ENCODE assay signal across 4 worm cellular contexts in genomic region chrII:11459883-11460282, ce11.
A peak's percentile ranks its signal among the peaks of the same experiment; 100 is the strongest.
TF ChIP-seq lines count a peak whose summit lies in the region.

No protein-coding gene starts in this region.

TF ChIP-seq in whole organism, L2 larva, 48 proteins besides CTCF, POLR2A, EP300 and RAD21:
- no peak for TF ChIP-seq blmp-1 (tag; optimal IDR thresholded peaks at IDR 0.05; lab: Kevin White, UChicago; ENCODE audit: insufficient read depth)
- peak; percentile 12 for TF ChIP-seq skn-1 (tag; optimal IDR thresholded peaks at IDR 0.05; lab: Kevin White, UChicago)
- peak; percentile 52 for TF ChIP-seq fos-1 (tag; optimal IDR thresholded peaks at IDR 0.05; lab: Kevin White, UChicago)

TF ChIP-seq in whole organism, L3 larva, 47 proteins besides CTCF, POLR2A, EP300 and RAD21:
- peak; percentile 33 for TF ChIP-seq pqm-1 (tag; optimal IDR thresholded peaks at IDR 0.05; lab: Kevin White, UChicago)
- no peak for TF ChIP-seq ztf-11 (tag; optimal IDR thresholded peaks at IDR 0.05; lab: Kevin White, UChicago)
- TF ChIP-seq elt-2 (tag; optimal IDR thresholded peaks at IDR 0.05; lab: Kevin White, UChicago) = peak; percentile 58
- TF ChIP-seq fos-1 (tag; optimal IDR thresholded peaks at IDR 0.05; lab: Kevin White, UChicago) = no peak
- no peak for TF ChIP-seq hmg-11 (tag; optimal IDR thresholded peaks at IDR 0.05; lab: Kevin White, UChicago)
- no peak for TF ChIP-seq fkh-10 (GFP tag; optimal IDR thresholded peaks at IDR 0.05; lab: Kevin White, UChicago)

TF ChIP-seq in whole organism, L4 larva, 104 proteins besides CTCF, POLR2A, EP300 and RAD21 (continues in another document):
- TF ChIP-seq pqm-1 (tag; optimal IDR thresholded peaks at IDR 0.05; lab: Kevin White, UChicago) (peak; percentile 54), rbr-2 (tag; optimal IDR thresholded peaks at IDR 0.05; lab: Kevin White, UChicago) (no peak), daf-16 (GFP tag; optimal IDR thresholded peaks at IDR 0.05; lab: Kevin White, UChicago) (no peak), daf-16 (tag; optimal IDR thresholded peaks at IDR 0.05; lab: Kevin White, UChicago) (peak; percentile 43), nhr-77 (tag; optimal IDR thresholded peaks at IDR 0.05; lab: Kevin White, UChicago) (peak; percentile 11), ZK546.5 (tag; optimal IDR thresholded peaks at IDR 0.05; lab: Kevin White, UChicago) (no peak), snpc-4 (tag; optimal IDR thresholded peaks at IDR 0.05; lab: Kevin White, UChicago) (no peak), dmd-8 (GFP tag; IDR thresholded peaks at IDR 0.05; lab: Robert Waterston, UW) (no peak), lin-38 (GFP tag; IDR thresholded peaks at IDR 0.05; lab: Robert Waterston, UW) (peak; percentile 20; the same call in 1 of the 2 replicates), daf-19 (GFP tag; conservative IDR thresholded peaks at IDR 0.05; lab: Robert Waterston, UW) (no peak), vab-7 (GFP tag; IDR thresholded peaks at IDR 0.05; lab: Robert Waterston, UW) (no peak), ces-1 (GFP tag; optimal IDR thresholded peaks at IDR 0.05; lab: Kevin White, UChicago) (no peak), lsy-2 (tag; optimal IDR thresholded peaks at IDR 0.05; lab: Kevin White, UChicago) (no peak), mes-2 (tag; optimal IDR thresholded peaks at IDR 0.05; lab: Kevin White, UChicago; ENCODE audit: poor library complexity, severe bottlenecking) (no peak), mxl-3 (GFP tag; optimal IDR thresholded peaks at IDR 0.05; lab: Kevin White, UChicago) (no peak), ctbp-1 (GFP tag; IDR thresholded peaks at IDR 0.05; lab: Robert Waterston, UW) (no peak), fkh-10 (GFP tag; optimal IDR thresholded peaks at IDR 0.05; lab: Kevin White, UChicago) (no peak), php-3 (GFP tag; IDR thresholded peaks at IDR 0.05; lab: Robert Waterston, UW) (no peak), fos-1 (tag; optimal IDR thresholded peaks at IDR 0.05; lab: Kevin White, UChicago) (no peak), hlh-11 (tag; optimal IDR thresholded peaks at IDR 0.05; lab: Kevin White, UChicago) (peak; percentile 40), zip-2 (tag; optimal IDR thresholded peaks at IDR 0.05; lab: Kevin White, UChicago) (no peak), nhr-25 (tag; optimal IDR thresholded peaks at IDR 0.05; lab: Kevin White, UChicago; ENCODE audit: borderline replicate concordance, insufficient read depth) (no peak), nhr-6 (tag; optimal IDR thresholded peaks at IDR 0.05; lab: Kevin White, UChicago) (no peak), T20F7.1 (GFP tag; optimal IDR thresholded peaks at IDR 0.05; lab: Kevin White, UChicago) (no peak), nhr-10 (tag; optimal IDR thresholded peaks at IDR 0.05; lab: Kevin White, UChicago) (no peak), dve-1 (tag; optimal IDR thresholded peaks at IDR 0.05; lab: Kevin White, UChicago; ENCODE audit: insufficient read depth) (peak; percentile 39), nhr-48 (tag; optimal IDR thresholded peaks at IDR 0.05; lab: Kevin White, UChicago) (no peak), ZK337.2 (GFP tag; IDR thresholded peaks at IDR 0.05; lab: Robert Waterston, UW) (no peak), ceh-82 (tag; optimal IDR thresholded peaks at IDR 0.05; lab: Kevin White, UChicago) (no peak), zag-1 (tag; optimal IDR thresholded peaks at IDR 0.05; lab: Kevin White, UChicago) (no peak), aha-1 (tag; lab: Kevin White, UChicago) (peak; percentile 12), daf-12 (tag; optimal IDR thresholded peaks at IDR 0.05; lab: Kevin White, UChicago) (no peak), duxl-1 (tag; optimal IDR thresholded peaks at IDR 0.05; lab: Kevin White, UChicago; ENCODE audit: poor library complexity) (no peak), mxl-2 (GFP tag; conservative IDR thresholded peaks at IDR 0.05; lab: Robert Waterston, UW) (no peak), lin-15B (tag; optimal IDR thresholded peaks at IDR 0.05; lab: Kevin White, UChicago) (no peak), ztf-11 (tag; optimal IDR thresholded peaks at IDR 0.05; lab: Kevin White, UChicago) (no peak), F26F4.8 (GFP tag; conservative IDR thresholded peaks at IDR 0.05; lab: Robert Waterston, UW) (no peak), F37D6.2 (tag; optimal IDR thresholded peaks at IDR 0.05; lab: Kevin White, UChicago) (no peak), nhr-28 (tag; optimal IDR thresholded peaks at IDR 0.05; lab: Kevin White, UChicago) (peak; percentile 75), jun-1 (tag; optimal IDR thresholded peaks at IDR 0.05; lab: Kevin White, UChicago) (no peak), ceh-28 (tag; optimal IDR thresholded peaks at IDR 0.05; lab: Kevin White, UChicago) (no peak), dmd-6 (GFP tag; IDR thresholded peaks at IDR 0.05; lab: Robert Waterston, UW) (peak; percentile 27; the same call in 1 of the 2 replicates), F49E8.2 (tag; optimal IDR thresholded peaks at IDR 0.05; lab: Kevin White, UChicago; ENCODE audit: borderline replicate concordance) (no peak)

TF ChIP-seq in whole organism, young adult, 124 proteins besides CTCF, POLR2A, EP300 and RAD21:
- TF ChIP-seq B0019.2 (GFP tag; conservative IDR thresholded peaks at IDR 0.05; lab: Robert Waterston, UW) = no peak
- TF ChIP-seq repo-1 (tag; optimal IDR thresholded peaks at IDR 0.05; lab: Kevin White, UChicago) = no peak
- peak; percentile 55 for TF ChIP-seq nhr-80 (tag; optimal IDR thresholded peaks at IDR 0.05; lab: Kevin White, UChicago)
- no peak for TF ChIP-seq die-1 (tag; optimal IDR thresholded peaks at IDR 0.05; lab: Kevin White, UChicago)
- no peak for TF ChIP-seq him-1 (tag; optimal IDR thresholded peaks at IDR 0.05; lab: Kevin White, UChicago)
